Worm (Caenorhabditis elegans) whole organism, L4/young adult: ENCODE data around the gene F28H6.8.

ENCODE experiments used
- W03F9.2 ChIP-seq: fragments of 150-350 bp; optimal IDR thresholded peaks from 2 replicates; lab custom pipeline; 2014; ENCODE audit warnings: missing biosample characterization, missing genetic modification characterization
- him-1 ChIP-seq: sonication (generic microtip); optimal IDR thresholded peaks from 2 replicates; lab custom pipeline; 2016; ENCODE audit warnings: missing genotype, missing genetic modification reagents, missing genetic modification characterization, missing compliant biosample characterization

DNA sequence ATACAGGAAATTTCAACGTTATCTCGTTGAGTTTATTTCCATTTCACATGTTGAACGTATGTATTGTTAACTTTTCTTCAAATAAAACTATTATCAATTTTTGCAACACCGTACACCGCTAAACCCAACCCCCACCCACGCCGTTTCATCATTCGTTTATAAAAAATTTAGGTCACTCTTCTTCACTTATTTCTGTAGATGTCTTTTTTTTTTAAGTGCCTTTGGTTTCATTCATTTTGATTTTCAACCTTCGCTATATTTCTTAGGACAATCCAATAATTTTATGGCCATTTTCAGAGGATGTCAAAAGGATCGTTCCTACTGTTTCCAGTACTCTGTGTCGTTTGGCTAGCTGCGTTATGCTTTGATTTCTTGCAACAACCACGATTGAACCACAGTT is 46.0 kb upstream of the F28H6.8 start, which contains the start of gene C37E2.3:
- no peak for TF ChIP-seq him-1 (tag; lab: Kevin White, UChicago)
- no peak for TF ChIP-seq W03F9.2 (tag; lab: Kevin White, UChicago)
